Fruit fly (Drosophila melanogaster) whole organism, embryonic: Measurements from ENCODE around the gene CG2021.

Experiments
- Adf1 ChIP-seq: fragments of 200-800 bp; sonication (Bioruptor generic); IDR thresholded peaks from 2 replicates; pipeline ENCODE4 v1.3.6; 2022; ENCODE audit warnings: missing biosample characterization, missing genetic modification characterization
- Atf-2 ChIP-seq: fragments of 200-800 bp; sonication (Bioruptor generic); optimal IDR thresholded peaks from 2 replicates; lab custom pipeline; 2016; ENCODE audit warnings: missing biosample characterization, missing genetic modification characterization
- CG14014 ChIP-seq: fragments of 200-800 bp; sonication (Bioruptor generic); IDR thresholded peaks from 2 replicates; pipeline ENCODE4 v1.3.6; 2022; ENCODE audit warnings: missing biosample characterization, missing genetic modification characterization
- CG14667 ChIP-seq: fragments of 200-800 bp; sonication (Bioruptor generic); IDR thresholded peaks from 2 replicates; pipeline ENCODE4 v1.3.6; 2022; ENCODE audit warnings: missing biosample characterization, missing genetic modification characterization
- CG16813 ChIP-seq: fragments of 200-800 bp; sonication (Bioruptor generic); IDR thresholded peaks from 3 replicates; pipeline ENCODE4 v1.3.6; 2022; ENCODE audit warnings: missing biosample characterization, missing genetic modification characterization; ENCODE audit not compliant: partially characterized antibody
- CG17612 ChIP-seq: fragments of 200-800 bp; sonication (Bioruptor generic); IDR thresholded peaks from 2 replicates; pipeline ENCODE4 v1.3.6; 2022; ENCODE audit warnings: missing biosample characterization, missing genetic modification characterization
- CG18764 ChIP-seq: fragments of 200-800 bp; sonication (Bioruptor generic); optimal IDR thresholded peaks from 3 replicates; lab custom pipeline; 2016; ENCODE audit warnings: missing biosample characterization, missing genetic modification characterization
- CG4404 ChIP-seq: fragments of 200-800 bp; sonication (Bioruptor generic); IDR thresholded peaks from 2 replicates; pipeline ENCODE4 v1.3.6; 2022; ENCODE audit warnings: missing biosample characterization, missing genetic modification characterization
- CG5953 ChIP-seq: fragments of 200-800 bp; sonication (Bioruptor generic); IDR thresholded peaks from 2 replicates; pipeline ENCODE4 v1.3.6; 2022; ENCODE audit warnings: missing biosample characterization, missing genetic modification characterization
- CG6175 ChIP-seq: fragments of 200-800 bp; sonication (Bioruptor generic); IDR thresholded peaks from 3 replicates; pipeline ENCODE4 v1.3.6; 2022; ENCODE audit warnings: missing biosample characterization, missing genetic modification characterization
- CG6254 ChIP-seq: fragments of 200-800 bp; sonication (Bioruptor generic); optimal IDR thresholded peaks from 3 replicates; lab custom pipeline; 2017; ENCODE audit warnings: mild to moderate bottlenecking, missing biosample characterization, missing genetic modification reagents, missing genetic modification characterization
- CG7357 ChIP-seq: fragments of 200-800 bp; sonication (Bioruptor generic); IDR thresholded peaks from 3 replicates; pipeline ENCODE4 v1.3.6; 2022; ENCODE audit warnings: missing biosample characterization, missing genetic modification characterization
- CG8924 ChIP-seq: fragments of 200-800 bp; optimal IDR thresholded peaks from 3 replicates; lab custom pipeline; 2019; ENCODE audit warnings: missing biosample characterization, mild to moderate bottlenecking, missing genetic modification characterization, moderate library complexity
- CG9609 ChIP-seq: fragments of 200-800 bp; sonication (Bioruptor generic); optimal IDR thresholded peaks from 3 replicates; lab custom pipeline; 2016; ENCODE audit warnings: missing biosample characterization, missing genetic modification characterization
- CkIIα-i1 ChIP-seq: fragments of 200-800 bp; sonication (Bioruptor generic); IDR thresholded peaks from 2 replicates; pipeline ENCODE4 v1.3.6; 2022; ENCODE audit warnings: missing biosample characterization, missing genetic modification characterization
- Deaf1 ChIP-seq: fragments of 200-800 bp; optimal IDR thresholded peaks from 3 replicates; lab custom pipeline; 2019; ENCODE audit warnings: missing biosample characterization, mild to moderate bottlenecking, missing genetic modification characterization, moderate library complexity
- Dek ChIP-seq: fragments of 200-800 bp; sonication (Bioruptor generic); optimal IDR thresholded peaks from 3 replicates; lab custom pipeline; 2019; ENCODE audit warnings: missing biosample characterization, mild to moderate bottlenecking, missing genetic modification characterization, moderate library complexity
- Dll ChIP-seq: fragments of 200-800 bp; sonication (Bioruptor generic); IDR thresholded peaks from 4 replicates; pipeline ENCODE4 v1.3.6; 2022; ENCODE audit warnings: missing biosample characterization, missing genetic modification characterization; ENCODE audit not compliant: partially characterized antibody
- Dref ChIP-seq: fragments of 200-800 bp; sonication (Bioruptor generic); IDR thresholded peaks from 2 replicates; pipeline ENCODE4 v1.3.6; 2022; ENCODE audit warnings: missing biosample characterization, missing genetic modification characterization
- Elba2 ChIP-seq: fragments of 200-800 bp; sonication (Bioruptor generic); optimal IDR thresholded peaks from 3 replicates; lab custom pipeline; 2016; ENCODE audit warnings: missing biosample characterization, missing genetic modification characterization
- GATAe ChIP-seq: fragments of 200-800 bp; sonication (Bioruptor generic); conservative IDR thresholded peaks from 2 replicates; pipeline ENCODE4 v1.3.6; 2022; ENCODE audit warnings: missing biosample characterization, missing genetic modification characterization
- Gug ChIP-seq: fragments of 200-800 bp; sonication (Bioruptor generic); IDR thresholded peaks from 4 replicates; pipeline ENCODE4 v1.3.6; 2022; ENCODE audit warnings: missing biosample characterization, missing genetic modification characterization
- Hr39 ChIP-seq: fragments of >200 bp; optimal IDR thresholded peaks from 2 replicates; lab custom pipeline; 2017
- Meics ChIP-seq: fragments of 200-800 bp; sonication (Bioruptor generic); optimal IDR thresholded peaks from 2 replicates; lab custom pipeline; 2017; ENCODE audit warnings: missing biosample characterization, mild to moderate bottlenecking, missing genetic modification characterization
- Myb ChIP-seq: fragments of 200-800 bp; sonication (Bioruptor generic); optimal IDR thresholded peaks from 2 replicates; lab custom pipeline; 2016; ENCODE audit warnings: missing biosample characterization, missing genetic modification characterization
- PHDP ChIP-seq: fragments of 200-800 bp; sonication (Bioruptor generic); optimal IDR thresholded peaks from 3 replicates; lab custom pipeline; 2018; ENCODE audit warnings: missing biosample characterization, mild to moderate bottlenecking, missing genetic modification characterization, moderate library complexity
- Ravus ChIP-seq: fragments of 200-800 bp; sonication (Bioruptor generic); IDR thresholded peaks from 2 replicates; pipeline ENCODE4 v1.3.6; 2022; ENCODE audit warnings: missing biosample characterization, missing genetic modification characterization
- Rx ChIP-seq: fragments of 200-800 bp; sonication (Bioruptor generic); IDR thresholded peaks from 2 replicates; pipeline ENCODE4 v1.3.6; 2022; ENCODE audit warnings: missing biosample characterization, missing genetic modification characterization
- Scr ChIP-seq: fragments of 200-800 bp; sonication (Bioruptor generic); IDR thresholded peaks from 2 replicates; pipeline ENCODE4 v1.3.6; 2022; ENCODE audit warnings: missing biosample characterization, missing genetic modification characterization; ENCODE audit not compliant: partially characterized antibody
- Stat92E ChIP-seq, 3 experiments: fragments of >200 bp in 2 of 3; fragments of 200-800 bp in 1 of 3; sonication (Bioruptor generic) in 1 of 3; optimal IDR thresholded peaks; 2 replicates each; lab custom pipeline; 2017 to 2019; ENCODE audit warnings: missing biosample characterization in 3 of 3, missing genetic modification characterization in 3 of 3, mild to moderate bottlenecking in 1 of 3, moderate library complexity in 1 of 3
- Xrp1 ChIP-seq: fragments of 200-800 bp; sonication (Bioruptor generic); IDR thresholded peaks from 2 replicates; pipeline ENCODE4 v1.3.6; 2022; ENCODE audit warnings: missing biosample characterization, missing genetic modification characterization
- ato ChIP-seq: fragments of 200-800 bp; sonication (Bioruptor generic); IDR thresholded peaks from 2 replicates; pipeline ENCODE4 v1.3.6; 2022; ENCODE audit warnings: missing biosample characterization, missing genetic modification characterization; ENCODE audit not compliant: partially characterized antibody
- da ChIP-seq: fragments of 200-800 bp; sonication (Bioruptor generic); optimal IDR thresholded peaks from 2 replicates; lab custom pipeline; 2016; ENCODE audit warnings: missing biosample characterization, missing genetic modification characterization
- danr ChIP-seq: fragments of 200-800 bp; sonication (Bioruptor generic); IDR thresholded peaks from 2 replicates; pipeline ENCODE4 v1.3.6; 2022; ENCODE audit warnings: missing biosample characterization, missing genetic modification characterization
- emc ChIP-seq: fragments of 200-800 bp; sonication (Bioruptor generic); optimal IDR thresholded peaks from 2 replicates; lab custom pipeline; 2016; ENCODE audit warnings: missing biosample characterization, missing genetic modification characterization
- esg ChIP-seq: fragments of 200-800 bp; sonication (Bioruptor generic); conservative IDR thresholded peaks from 2 replicates; pipeline ENCODE4 v1.3.6; 2022; ENCODE audit warnings: missing biosample characterization, missing genetic modification characterization
- grau ChIP-seq: fragments of 200-800 bp; optimal IDR thresholded peaks from 3 replicates; lab custom pipeline; 2019; ENCODE audit warnings: missing biosample characterization, mild to moderate bottlenecking, missing genetic modification characterization, moderate library complexity
- gsb ChIP-seq: fragments of 200-800 bp; sonication (Bioruptor generic); IDR thresholded peaks from 2 replicates; pipeline ENCODE4 v1.3.6; 2022; ENCODE audit warnings: missing biosample characterization, missing genetic modification characterization
- h ChIP-seq: fragments of >200 bp; optimal IDR thresholded peaks from 2 replicates; lab custom pipeline; 2017
- her ChIP-seq: fragments of 200-800 bp; sonication (Bioruptor generic); optimal IDR thresholded peaks from 2 replicates; lab custom pipeline; 2016; ENCODE audit warnings: missing biosample characterization, missing genetic modification characterization
- hkb ChIP-seq, 2 experiments: fragments of 200-800 bp in 1 of 2; fragments of >200 bp in 1 of 2; sonication (Bioruptor generic) in 1 of 2; IDR thresholded peaks in 1 of 2; optimal IDR thresholded peaks in 1 of 2; 2 replicates each; pipeline versions ENCODE4 v1.3.6 to Lab custom; 2017 to 2022; ENCODE audit warnings: missing biosample characterization in 1 of 2, missing genetic modification characterization in 1 of 2
- ind ChIP-seq: fragments of 200-800 bp; sonication (Bioruptor generic); optimal IDR thresholded peaks from 3 replicates; lab custom pipeline; 2016; ENCODE audit warnings: missing biosample characterization, missing genetic modification characterization
- jing ChIP-seq: fragments of 200-800 bp; sonication (Bioruptor generic); optimal IDR thresholded peaks from 2 replicates; lab custom pipeline; 2018; ENCODE audit warnings: missing biosample characterization, mild to moderate bottlenecking, missing genetic modification characterization
- ken ChIP-seq: fragments of 200-800 bp; sonication (Bioruptor generic); IDR thresholded peaks from 3 replicates; pipeline ENCODE4 v1.3.6; 2022; ENCODE audit warnings: missing biosample characterization, missing genetic modification characterization
- nau ChIP-seq: fragments of 200-800 bp; sonication (Bioruptor generic); optimal IDR thresholded peaks from 3 replicates; lab custom pipeline; 2017; ENCODE audit warnings: missing biosample characterization, mild to moderate bottlenecking, missing genetic modification characterization, missing genetic modification reagents
- run ChIP-seq: fragments of 200-800 bp; sonication (Bioruptor generic); optimal IDR thresholded peaks from 3 replicates; lab custom pipeline; 2018; ENCODE audit warnings: missing biosample characterization, mild to moderate bottlenecking, missing genetic modification characterization
- sob ChIP-seq: fragments of 200-800 bp; sonication (Bioruptor generic); IDR thresholded peaks from 2 replicates; pipeline ENCODE4 v1.3.6; 2022; ENCODE audit warnings: missing biosample characterization, missing genetic modification characterization
- trem ChIP-seq: fragments of 200-800 bp; optimal IDR thresholded peaks from 3 replicates; lab custom pipeline; 2019; ENCODE audit warnings: missing biosample characterization, mild to moderate bottlenecking, missing genetic modification characterization, moderate library complexity
- wdn ChIP-seq: fragments of 200-800 bp; sonication (Bioruptor generic); IDR thresholded peaks from 2 replicates; pipeline ENCODE4 v1.3.6; 2022; ENCODE audit warnings: missing biosample characterization, missing genetic modification characterization

The CG2021 gene

dm6 chr3L:1746338-1747199, 30.6 kb downstream of the CG2021 start, which contains the start of gene CG13921 (continued):
- TF ChIP-seq grau (peak; percentile 97), Dll (GFP tag; lab: Robert Waterston, UW) (no peak), ken (peak; percentile 99), CG17612 (GFP tag; lab: Robert Waterston, UW) (peak; percentile 93), Xrp1 (GFP tag; lab: Robert Waterston, UW) (peak; percentile 100), Meics (GFP tag; lab: Kevin White, UChicago) (peak; percentile 98), CG14667 (GFP tag; lab: Robert Waterston, UW) (peak; percentile 99), run (peak; percentile 93), Myb (GFP tag; lab: Kevin White, UChicago) (peak; percentile 93), CG5953 (peak; percentile 99), CG4404 (GFP tag; lab: Robert Waterston, UW) (peak; percentile 99), CG6254 (peak; percentile 97), jing (GFP tag; lab: Kevin White, UChicago) (peak; percentile 98), Hr39 (lab: Kevin White, UChicago) (no peak), CG7357 (GFP tag; lab: Robert Waterston, UW) (peak; percentile 96), CG16813 (GFP tag; lab: Robert Waterston, UW) (no peak), CG9609 (GFP tag; lab: Kevin White, UChicago) (peak; percentile 99), nau (GFP tag; lab: Kevin White, UChicago) (no peak), her (peak; percentile 97), hkb (optimal IDR thresholded peaks at IDR 0.05; lab: Kevin White, UChicago) (no peak), hkb (GFP tag; IDR thresholded peaks at IDR 0.05; lab: Robert Waterston, UW) (peak; percentile 99), Ravus (peak; percentile 96), Adf1 (GFP tag; lab: Robert Waterston, UW) (peak; percentile 82), Atf-2 (peak; percentile 98), CG14014 (GFP tag; lab: Robert Waterston, UW) (peak; percentile 99), Dek (tag; lab: Kevin White, UChicago) (peak; percentile 97), gsb (GFP tag; lab: Robert Waterston, UW) (peak; percentile 94), emc (GFP tag; lab: Kevin White, UChicago) (peak; percentile 98), GATAe (peak; percentile 91), CG18764 (peak; percentile 99), sob (GFP tag; lab: Robert Waterston, UW) (peak; percentile 99), PHDP (tag; lab: Kevin White, UChicago) (peak; percentile 98), CkIIα-i1 (GFP tag; lab: Robert Waterston, UW) (peak; percentile 93), ato (GFP tag; lab: Robert Waterston, UW) (no peak), wdn (peak; percentile 98), Gug (GFP tag; lab: Robert Waterston, UW) (peak; percentile 99), da (GFP tag; lab: Kevin White, UChicago) (peak; percentile 97), esg (GFP tag; lab: Robert Waterston, UW) (peak; percentile 99), Elba2 (GFP tag; lab: Kevin White, UChicago) (peak; percentile 99), danr (GFP tag; lab: Robert Waterston, UW) (peak; percentile 98), ind (peak; percentile 99), trem (tag; lab: Kevin White, UChicago) (peak; percentile 97), h (lab: Kevin White, UChicago) (no peak), Dref (peak; percentile 46), CG6175 (peak; percentile 98), Stat92E (GFP tag; optimal IDR thresholded peaks at IDR 0.05; lab: Kevin White, UChicago) (peak in 1 of 3 experiments; percentile 99), Scr (GFP tag; lab: Robert Waterston, UW) (no peak), CG8924 (tag; lab: Kevin White, UChicago) (peak; percentile 99), Deaf1 (tag; lab: Kevin White, UChicago) (peak; percentile 86), Rx (GFP tag; lab: Robert Waterston, UW) (peak; percentile 99)
